Worm (Caenorhabditis elegans): ENCODE measurements around the gene T20D4.7.
"Not testable (repeated sequence)": the region's sequence is repeated elsewhere in the genome, so short reads cannot be mapped to it uniquely, and the experiment has no call there.

T20D4.7 gene

ce11 chrV:3399952-3400351 lies 8.8 kb upstream of the T20D4.7 start, which contains the start of gene T20D4.10:
TSS of gene T20D4.10 (plus strand) at chrV:3400252.
- peak in 1 of 2 experiments; percentile 25 for TF ChIP-seq daf-16 (GFP tag; optimal IDR thresholded peaks at IDR 0.05)
- not testable (repeated sequence) for TF ChIP-seq daf-16 (tag; optimal IDR thresholded peaks at IDR 0.05)

ce11 chrV:3409498-3409897 lies 796 bp downstream of the T20D4.7 start:
- TF ChIP-seq fos-1 (tag; optimal IDR thresholded peaks at IDR 0.05) (no peak), aha-1 (tag) (peak; percentile 81), ZK337.2 (GFP tag; IDR thresholded peaks at IDR 0.05) (0 out of 2 replicates have a peak, but pooled peaks have one; percentile 7), unc-62 (GFP tag; optimal IDR thresholded peaks at IDR 0.05 in 1 of 2) (peak in 1 of 2 experiments; percentile 61), unc-62 (tag; optimal IDR thresholded peaks at IDR 0.05) (no peak)

DNA sequence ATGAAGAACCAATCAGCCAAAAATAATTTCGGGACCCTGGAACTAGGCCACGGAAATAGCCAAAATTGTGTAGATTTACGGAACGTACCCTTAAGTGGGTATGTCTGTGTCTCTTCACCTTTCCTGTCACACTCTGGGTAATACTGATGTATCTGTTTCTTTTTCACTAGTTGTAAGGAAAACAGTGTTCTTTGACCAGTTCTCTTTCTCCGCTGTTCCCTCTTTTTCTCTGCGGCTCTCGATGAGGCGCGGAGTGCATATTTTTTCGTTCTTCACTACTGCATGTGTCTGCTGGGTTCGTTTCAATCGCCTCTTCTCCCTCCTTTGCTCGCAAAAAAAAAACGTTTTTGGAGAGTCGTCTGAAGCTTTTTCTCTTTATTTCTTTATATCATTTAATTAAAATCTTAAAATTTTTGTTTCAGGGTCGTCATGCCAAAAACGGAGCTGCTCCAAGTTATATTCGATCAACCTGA lies 1.4 kb downstream of the T20D4.7 start, which contains the start of gene arrd-22:
TSS of gene arrd-22 (plus strand) at position 423 of the 473 bp plus-strand sequence.
- no peak for TF ChIP-seq saeg-2 (GFP tag; IDR thresholded peaks at IDR 0.05)
- no peak for TF ChIP-seq hmg-1.1 (GFP tag; IDR thresholded peaks at IDR 0.05)
- TF ChIP-seq hlh-30 (tag; optimal IDR thresholded peaks at IDR 0.05; ENCODE audit: insufficient read depth), result no peak
- peak; percentile 75 for TF ChIP-seq duxl-1 (tag; optimal IDR thresholded peaks at IDR 0.05; ENCODE audit: poor library complexity)
- TF ChIP-seq skn-1 (tag; optimal IDR thresholded peaks at IDR 0.05), result no peak
- TF ChIP-seq mdt-29 (GFP tag; IDR thresholded peaks at IDR 0.05), result no peak
- TF ChIP-seq zag-1 (tag; optimal IDR thresholded peaks at IDR 0.05), result no peak
- TF ChIP-seq nhr-25 (tag; optimal IDR thresholded peaks at IDR 0.05; ENCODE audit: borderline replicate concordance, insufficient read depth), result no peak
- TF ChIP-seq D1046.2 (GFP tag; IDR thresholded peaks at IDR 0.05), result no peak
- peak; percentile 4 for TF ChIP-seq ces-1 (GFP tag; optimal IDR thresholded peaks at IDR 0.05)
- no peak for TF ChIP-seq tag-97 (GFP tag; IDR thresholded peaks at IDR 0.05)
- no peak for TF ChIP-seq ceh-28 (tag; optimal IDR thresholded peaks at IDR 0.05)
- TF ChIP-seq madf-9 (GFP tag; conservative IDR thresholded peaks at IDR 0.05), result no peak
- no peak for TF ChIP-seq lin-39 (tag; optimal IDR thresholded peaks at IDR 0.05)
- peak in 1 of 2 experiments; percentile 94 for TF ChIP-seq unc-62 (GFP tag; optimal IDR thresholded peaks at IDR 0.05 in 1 of 2)
- TF ChIP-seq unc-62 (tag; optimal IDR thresholded peaks at IDR 0.05), result no peak
- TF ChIP-seq aly-2 (tag; optimal IDR thresholded peaks at IDR 0.05), result no peak
- TF ChIP-seq mep-1 (tag; optimal IDR thresholded peaks at IDR 0.05), result no peak
- TF ChIP-seq nhr-10 (tag; optimal IDR thresholded peaks at IDR 0.05), result no peak
- TF ChIP-seq unc-130 (GFP tag; optimal IDR thresholded peaks at IDR 0.05), result no peak
- peak; percentile 23 for TF ChIP-seq nhr-48 (tag; optimal IDR thresholded peaks at IDR 0.05)
- no peak for TF ChIP-seq snpc-4 (tag; optimal IDR thresholded peaks at IDR 0.05)
- peak; percentile 43 for TF ChIP-seq hlh-11 (tag; optimal IDR thresholded peaks at IDR 0.05)
- no peak for TF ChIP-seq nhr-76 (tag; optimal IDR thresholded peaks at IDR 0.05)
- no peak for TF ChIP-seq php-3 (GFP tag; IDR thresholded peaks at IDR 0.05)
- peak; percentile 53 for TF ChIP-seq nhr-28 (tag; optimal IDR thresholded peaks at IDR 0.05)
- no peak for TF ChIP-seq ztf-11 (tag; optimal IDR thresholded peaks at IDR 0.05)
- TF ChIP-seq pqm-1 (tag; optimal IDR thresholded peaks at IDR 0.05), result no peak
- no peak for TF ChIP-seq F44E2.7 (GFP tag; IDR thresholded peaks at IDR 0.05)
- TF ChIP-seq lin-13 (GFP tag; optimal IDR thresholded peaks at IDR 0.05), result no peak
- TF ChIP-seq nhr-6 (tag; optimal IDR thresholded peaks at IDR 0.05), result no peak
- no peak for TF ChIP-seq T20F7.1 (GFP tag; optimal IDR thresholded peaks at IDR 0.05)
- no peak for TF ChIP-seq spr-1 (tag; optimal IDR thresholded peaks at IDR 0.05)
- peak; percentile 74 for TF ChIP-seq dmd-6 (GFP tag; IDR thresholded peaks at IDR 0.05)
- no peak for TF ChIP-seq Y75B8A.6 (GFP tag; IDR thresholded peaks at IDR 0.05)
- no peak for TF ChIP-seq dve-1 (tag; optimal IDR thresholded peaks at IDR 0.05; ENCODE audit: insufficient read depth)
- no peak for TF ChIP-seq rbr-2 (tag; optimal IDR thresholded peaks at IDR 0.05)
- TF ChIP-seq mdl-1 (tag; optimal IDR thresholded peaks at IDR 0.05), result no peak
- no peak for TF ChIP-seq lin-1 (GFP tag; IDR thresholded peaks at IDR 0.05)
- no peak for TF ChIP-seq Y105C5A.15 (GFP tag; IDR thresholded peaks at IDR 0.05)
- TF ChIP-seq dmd-8 (GFP tag; IDR thresholded peaks at IDR 0.05), result no peak
- TF ChIP-seq aha-1 (tag), result peak; percentile 36
- TF ChIP-seq lin-15B (tag; optimal IDR thresholded peaks at IDR 0.05), result no peak
- TF ChIP-seq ceh-62 (tag; optimal IDR thresholded peaks at IDR 0.05), result no peak
- no peak for TF ChIP-seq F10B5.3 (tag; optimal IDR thresholded peaks at IDR 0.05)
